Worm (Caenorhabditis elegans) whole organism, L4 larva: ENCODE data around the gene col-161.

Experiments used
- T20F7.1 ChIP-seq: fragments of 200-800 bp; sonication (Bioruptor generic); optimal IDR thresholded peaks from 2 replicates; lab custom pipeline; 2018; ENCODE audit warnings: mild to moderate bottlenecking, missing genetic modification characterization, missing compliant biosample characterization
- T26A8.4 ChIP-seq: fragments of 200-800 bp; sonication (Bioruptor generic); IDR thresholded peaks from 2 replicates; pipeline ENCODE4 v1.3.6; 2022; ENCODE audit warnings: missing genetic modification characterization, missing compliant biosample characterization
- ZK337.2 ChIP-seq: fragments of 200-800 bp; sonication (Bioruptor generic); IDR thresholded peaks from 2 replicates; pipeline ENCODE4 v1.3.6; 2022; ENCODE audit warnings: missing genetic modification reagents, missing genetic modification characterization, missing compliant biosample characterization
- ZK546.5 ChIP-seq, 2 experiments: sonication (generic microtip); optimal IDR thresholded peaks; 2 replicates each; lab custom pipeline; 2017; ENCODE audit warnings: missing biosample characterization in 2 of 2, missing genetic modification characterization in 2 of 2
- aha-1 ChIP-seq: fragments of 150-350 bp; peaks from one replicate; lab custom pipeline; 2014; ENCODE audit warnings: missing biosample characterization, missing genetic modification characterization
- attf-4 ChIP-seq: sonication (generic microtip); optimal IDR thresholded peaks from 3 replicates; lab custom pipeline; 2017; ENCODE audit warnings: missing biosample characterization, missing genetic modification characterization
- ces-1 ChIP-seq: fragments of 150-350 bp; sonication (generic microtip); optimal IDR thresholded peaks from 4 replicates; lab custom pipeline; 2014; ENCODE audit warnings: missing biosample characterization, missing genetic modification reagents, missing genetic modification characterization
- daf-12 ChIP-seq: fragments of 150-350 bp; optimal IDR thresholded peaks from 2 replicates; lab custom pipeline; 2014; ENCODE audit warnings: missing biosample characterization, missing genetic modification reagents, missing genetic modification characterization
- daf-16 ChIP-seq, 3 experiments: sonication (generic microtip); optimal IDR thresholded peaks; 2 replicates each; lab custom pipeline; 2016 to 2017; ENCODE audit warnings: missing genetic modification characterization in 3 of 3, missing genetic modification reagents in 3 of 3, mild to moderate bottlenecking in 2 of 3, missing compliant biosample characterization in 2 of 3, missing biosample characterization in 1 of 3, moderate library complexity in 1 of 3
- daf-19 ChIP-seq: fragments of 200-800 bp; sonication (Bioruptor generic); conservative IDR thresholded peaks from 2 replicates; pipeline ENCODE4 v1.3.6; 2022; ENCODE audit warnings: missing genetic modification characterization, missing compliant biosample characterization
- dmd-6 ChIP-seq: fragments of 200-800 bp; sonication (Bioruptor generic); IDR thresholded peaks from 2 replicates; pipeline ENCODE4 v1.3.6; 2022; ENCODE audit warnings: missing genetic modification reagents, missing genetic modification characterization, missing compliant biosample characterization
- hlh-11 ChIP-seq: fragments of 200-800 bp; sonication (Bioruptor generic); optimal IDR thresholded peaks from 2 replicates; lab custom pipeline; 2018; ENCODE audit warnings: mild to moderate bottlenecking, missing genetic modification characterization, missing compliant biosample characterization
- hlh-30 ChIP-seq: sonication (generic microtip); optimal IDR thresholded peaks from 2 replicates; lab custom pipeline; 2017; ENCODE audit warnings: antibody characterized with exemption, mild to moderate bottlenecking, missing genetic modification characterization, missing compliant biosample characterization; ENCODE audit not compliant: insufficient read depth
- lin-1 ChIP-seq: fragments of 200-800 bp; sonication (Bioruptor generic); IDR thresholded peaks from 2 replicates; pipeline ENCODE4 v1.3.6; 2022; ENCODE audit warnings: missing genetic modification reagents, missing genetic modification characterization, missing compliant biosample characterization
- lin-29 ChIP-seq: fragments of 200-800 bp; sonication (Bioruptor generic); IDR thresholded peaks from 2 replicates; pipeline ENCODE4 v1.3.6; 2022; ENCODE audit warnings: missing genetic modification reagents, missing genetic modification characterization, missing compliant biosample characterization
- lin-39 ChIP-seq: fragments of 150-350 bp; optimal IDR thresholded peaks from 2 replicates; lab custom pipeline; 2014; ENCODE audit warnings: missing biosample characterization, missing genetic modification reagents, missing genetic modification characterization
- lsy-2 ChIP-seq, 2 experiments: fragments of 150-350 bp in 1 of 2; sonication (generic microtip) in 1 of 2; optimal IDR thresholded peaks; 2 replicates each; lab custom pipeline; 2014 to 2017; ENCODE audit warnings: missing biosample characterization in 2 of 2, missing genetic modification characterization in 2 of 2
- mdl-1 ChIP-seq, 2 experiments: fragments of 150-350 bp in 1 of 2; sonication (generic microtip) in 1 of 2; optimal IDR thresholded peaks; 2 replicates each; lab custom pipeline; 2014 to 2017; ENCODE audit warnings: missing biosample characterization in 2 of 2, missing genetic modification characterization in 2 of 2
- mdt-29 ChIP-seq: fragments of 200-800 bp; sonication (Bioruptor generic); IDR thresholded peaks from 2 replicates; pipeline ENCODE4 v1.3.6; 2022; ENCODE audit warnings: missing genetic modification reagents, missing genetic modification characterization, missing compliant biosample characterization
- mep-1 ChIP-seq: fragments of 150-350 bp; sonication (generic microtip); optimal IDR thresholded peaks from 3 replicates; lab custom pipeline; 2014; ENCODE audit warnings: missing biosample characterization, missing genetic modification characterization
- mxl-3 ChIP-seq: fragments of 200-800 bp; sonication (Bioruptor generic); optimal IDR thresholded peaks from 2 replicates; lab custom pipeline; 2018; ENCODE audit warnings: mild to moderate bottlenecking, missing genetic modification characterization, missing compliant biosample characterization
- nhr-10 ChIP-seq: fragments of 150-350 bp; optimal IDR thresholded peaks from 2 replicates; lab custom pipeline; 2014; ENCODE audit warnings: missing biosample characterization, missing genetic modification characterization
- nhr-102 ChIP-seq: sonication (generic microtip); optimal IDR thresholded peaks from 2 replicates; lab custom pipeline; 2016; ENCODE audit warnings: mild to moderate bottlenecking, missing genetic modification characterization, moderate library complexity, missing compliant biosample characterization
- nhr-11 ChIP-seq: fragments of 150-350 bp; optimal IDR thresholded peaks from 2 replicates; lab custom pipeline; 2014; ENCODE audit warnings: missing biosample characterization, missing genetic modification characterization
- nhr-28 ChIP-seq: fragments of 150-350 bp; optimal IDR thresholded peaks from 2 replicates; lab custom pipeline; 2014; ENCODE audit warnings: missing biosample characterization, missing genetic modification characterization
- nhr-41 ChIP-seq: fragments of 200-800 bp; sonication (Bioruptor generic); IDR thresholded peaks from 2 replicates; pipeline ENCODE4 v1.3.6; 2022; ENCODE audit warnings: missing genetic modification reagents, missing genetic modification characterization, missing compliant biosample characterization
- php-3 ChIP-seq: fragments of 200-800 bp; sonication (Bioruptor generic); IDR thresholded peaks from 2 replicates; pipeline ENCODE4 v1.3.6; 2022; ENCODE audit warnings: missing genetic modification reagents, missing genetic modification characterization, missing compliant biosample characterization
- pqm-1 ChIP-seq: sonication (generic microtip); optimal IDR thresholded peaks from 2 replicates; lab custom pipeline; 2017; ENCODE audit warnings: missing biosample characterization, missing genetic modification characterization
- snpc-4 ChIP-seq: fragments of 150-350 bp; optimal IDR thresholded peaks from 2 replicates; lab custom pipeline; 2014; ENCODE audit warnings: missing biosample characterization, missing genetic modification characterization
- spr-1 ChIP-seq: sonication (generic microtip); optimal IDR thresholded peaks from 2 replicates; lab custom pipeline; 2016; ENCODE audit warnings: mild to moderate bottlenecking, missing genetic modification characterization, missing compliant biosample characterization
- spr-3 ChIP-seq: fragments of 200-800 bp; sonication (Bioruptor generic); optimal IDR thresholded peaks from 2 replicates; lab custom pipeline; 2018; ENCODE audit warnings: mild to moderate bottlenecking, missing genetic modification characterization, missing compliant biosample characterization
- unc-130 ChIP-seq: sonication (generic microtip); optimal IDR thresholded peaks from 2 replicates; lab custom pipeline; 2016; ENCODE audit warnings: missing genetic modification reagents, missing genetic modification characterization, missing compliant biosample characterization
- unc-62 ChIP-seq, 3 experiments: fragments of 150-350 bp in 1 of 3; sonication (generic microtip); optimal IDR thresholded peaks in 2 of 3; peaks in 1 of 3; 1 replicate in 1 of 3; 2 replicates in 2 of 3; lab custom pipeline; 2014 to 2017; ENCODE audit warnings: missing biosample characterization in 3 of 3, missing genetic modification characterization in 3 of 3, missing genetic modification reagents in 3 of 3, missing genotype in 1 of 3
- zag-1 ChIP-seq: fragments of 150-350 bp; optimal IDR thresholded peaks from 2 replicates; lab custom pipeline; 2014; ENCODE audit warnings: missing biosample characterization, missing genetic modification characterization
- zip-11 ChIP-seq: fragments of 200-800 bp; sonication (Bioruptor generic); IDR thresholded peaks from 2 replicates; pipeline ENCODE4 v1.3.6; 2022; ENCODE audit warnings: missing genetic modification characterization, missing compliant biosample characterization

col-161 gene

DNA sequence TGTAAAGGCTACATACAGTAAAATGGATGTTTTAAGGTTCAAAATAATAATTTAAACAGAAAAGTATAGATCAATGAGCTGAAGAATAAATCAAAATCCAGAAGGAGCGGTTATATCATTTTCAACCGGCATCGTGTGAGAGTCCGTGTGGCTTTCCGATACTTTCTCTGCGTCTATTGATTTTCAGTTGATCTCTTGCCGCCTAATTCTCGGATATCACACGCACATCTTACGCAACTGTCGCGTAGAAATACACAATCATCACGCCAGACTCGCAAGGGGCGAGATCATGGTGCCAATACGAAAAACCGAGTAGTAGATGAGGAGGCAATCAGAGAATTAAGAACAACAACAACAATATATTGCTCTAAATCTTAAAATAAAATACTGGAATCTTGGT is 28.9 kb downstream of the col-161 start:
- TF ChIP-seq snpc-4 (tag; lab: Kevin White, UChicago): no peak
- TF ChIP-seq lin-29 (GFP tag; lab: Robert Waterston, UW): no peak
- peak in 1 of 2 experiments; percentile 36 for TF ChIP-seq daf-16 (GFP tag; optimal IDR thresholded peaks at IDR 0.05; lab: Kevin White, UChicago)
- TF ChIP-seq daf-16 (tag; optimal IDR thresholded peaks at IDR 0.05; lab: Kevin White, UChicago): no peak

DNA sequence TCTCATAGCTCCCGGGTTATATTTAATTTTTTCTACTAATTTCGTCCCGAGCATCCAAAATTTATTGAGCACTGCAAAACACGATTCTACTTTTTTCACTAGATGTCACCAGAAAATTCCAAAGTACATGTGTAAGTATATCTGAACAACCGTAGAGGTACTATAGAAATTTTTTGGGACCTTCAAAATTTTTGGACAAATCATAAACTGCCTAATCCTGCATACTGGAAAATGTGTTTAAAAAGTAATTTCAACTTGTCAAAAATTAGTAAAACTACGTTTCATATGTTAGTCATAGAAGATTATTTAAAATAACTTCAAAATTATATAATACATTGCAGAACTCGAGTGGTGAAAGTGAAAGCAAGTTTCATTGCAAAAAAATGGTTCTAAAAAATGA is 31.3 kb downstream of the col-161 start:
- TF ChIP-seq ZK337.2 (GFP tag; lab: Robert Waterston, UW): no peak
- peak; percentile 91 for TF ChIP-seq aha-1 (tag; lab: Kevin White, UChicago)

DNA sequence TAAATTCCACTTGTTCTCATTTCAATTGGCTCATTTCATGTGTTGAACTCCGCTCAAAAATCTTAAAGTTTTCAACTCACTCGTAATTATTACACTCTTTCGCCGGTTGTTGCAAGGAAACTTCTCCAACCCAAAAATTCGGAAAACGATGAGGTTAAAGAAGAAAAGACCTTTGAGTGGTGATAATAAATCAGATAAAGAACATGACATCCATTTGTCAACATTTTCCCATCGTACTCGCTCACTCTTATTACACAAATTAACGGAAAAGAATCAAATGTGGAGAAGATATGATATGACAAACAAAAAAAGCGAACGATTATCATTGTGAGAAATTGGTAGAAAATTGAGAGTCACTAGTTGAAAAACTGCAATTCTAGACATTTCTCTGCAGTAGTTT is 32.5 kb downstream of the col-161 start:
- TF ChIP-seq nhr-28 (tag; lab: Kevin White, UChicago) (peak; percentile 33), T20F7.1 (GFP tag; lab: Kevin White, UChicago) (no peak), lin-39 (tag; lab: Kevin White, UChicago) (no peak), nhr-11 (tag; lab: Kevin White, UChicago) (peak; percentile 27), attf-4 (no peak), spr-1 (tag; lab: Kevin White, UChicago) (no peak), mdl-1 (tag; optimal IDR thresholded peaks at IDR 0.05; lab: Kevin White, UChicago) (no peak), unc-130 (no peak), nhr-41 (GFP tag; lab: Robert Waterston, UW) (no peak), mdt-29 (GFP tag; lab: Robert Waterston, UW) (no peak), T26A8.4 (GFP tag; lab: Robert Waterston, UW) (no peak), zag-1 (tag; lab: Kevin White, UChicago) (no peak), hlh-30 (no peak), mxl-3 (no peak), daf-19 (no peak)

DNA sequence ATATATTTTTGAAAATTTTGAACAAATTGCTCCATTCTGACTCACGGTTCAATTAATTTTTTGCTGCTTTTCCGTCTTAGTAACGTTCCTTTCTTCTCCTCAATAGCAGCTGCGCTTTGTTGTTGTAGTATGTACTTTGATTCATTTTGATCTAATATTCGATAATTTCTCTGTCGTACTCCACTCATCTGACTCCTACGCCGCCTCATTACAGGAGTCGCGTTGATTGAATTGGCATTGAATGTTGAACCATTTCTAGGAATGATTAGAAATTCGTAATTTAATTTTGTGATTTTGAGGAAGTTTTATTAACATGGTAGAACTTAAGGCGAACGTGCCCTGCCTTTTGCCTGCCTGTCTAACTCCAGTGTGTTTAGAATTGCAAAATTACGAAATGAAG is 34.9 kb downstream of the col-161 start:
- TF ChIP-seq nhr-102 (tag; lab: Kevin White, UChicago) (no peak), lin-1 (GFP tag; lab: Robert Waterston, UW) (no peak)

DNA sequence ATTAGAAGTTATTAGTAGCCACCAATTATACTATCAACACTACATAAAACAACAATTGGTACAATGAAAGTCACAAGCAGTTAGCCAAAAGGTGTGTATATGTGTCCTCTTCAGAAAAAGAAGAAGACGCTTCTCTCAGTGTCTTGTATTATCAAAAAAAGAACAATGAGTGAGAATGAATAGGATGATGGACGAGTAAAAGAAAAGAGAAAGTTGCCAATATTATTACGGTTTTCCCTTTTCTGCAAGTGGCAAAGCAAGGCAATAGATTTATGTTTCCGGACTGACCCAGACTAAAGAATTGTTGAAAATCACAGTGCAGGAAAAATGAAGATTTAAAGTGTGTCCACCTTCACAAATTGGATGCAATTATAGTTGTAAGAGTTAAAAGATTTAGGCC is 37.4 kb downstream of the col-161 start:
- TF ChIP-seq nhr-28 (tag; lab: Kevin White, UChicago): peak; percentile 31
- TF ChIP-seq unc-62 (GFP tag; optimal IDR thresholded peaks at IDR 0.05 in 1 of 2; lab: Kevin White, UChicago): no peak
- no peak for TF ChIP-seq unc-62 (tag; optimal IDR thresholded peaks at IDR 0.05; lab: Kevin White, UChicago)

DNA sequence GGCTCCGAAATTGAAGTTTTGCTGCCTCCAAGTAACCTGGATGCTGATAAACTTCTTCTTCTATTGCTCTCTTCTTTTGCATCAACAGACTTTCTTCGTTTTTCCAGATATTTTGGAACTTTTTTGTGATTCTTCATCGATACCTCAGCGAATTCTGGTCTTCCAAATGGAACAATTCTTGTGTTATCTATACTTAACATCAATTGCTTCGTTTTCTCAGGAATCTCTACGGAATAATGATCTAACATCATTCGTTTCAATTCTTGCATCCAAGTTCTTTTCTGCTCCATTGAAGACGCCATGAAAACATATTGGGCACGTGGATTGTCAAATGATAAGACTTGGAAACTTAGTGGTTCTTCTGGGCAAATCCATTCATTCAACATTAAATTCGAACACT is 41.9 kb downstream of the col-161 start, which contains the start of gene F32F2.4:
Gene F32F2.4 (plus strand): TSS at position 301 of the 400 bp plus-strand sequence.
- no peak for TF ChIP-seq ces-1
- no peak for TF ChIP-seq mep-1
- TF ChIP-seq daf-19: no peak
- TF ChIP-seq nhr-10 (tag; lab: Kevin White, UChicago): no peak
- no peak for TF ChIP-seq unc-62 (GFP tag; optimal IDR thresholded peaks at IDR 0.05 in 1 of 2; lab: Kevin White, UChicago)
- no peak for TF ChIP-seq unc-62 (tag; optimal IDR thresholded peaks at IDR 0.05; lab: Kevin White, UChicago)
- no peak for TF ChIP-seq zip-11 (GFP tag; lab: Robert Waterston, UW)
- TF ChIP-seq spr-3 (GFP tag; lab: Kevin White, UChicago): no peak
- no peak for TF ChIP-seq mxl-3

DNA sequence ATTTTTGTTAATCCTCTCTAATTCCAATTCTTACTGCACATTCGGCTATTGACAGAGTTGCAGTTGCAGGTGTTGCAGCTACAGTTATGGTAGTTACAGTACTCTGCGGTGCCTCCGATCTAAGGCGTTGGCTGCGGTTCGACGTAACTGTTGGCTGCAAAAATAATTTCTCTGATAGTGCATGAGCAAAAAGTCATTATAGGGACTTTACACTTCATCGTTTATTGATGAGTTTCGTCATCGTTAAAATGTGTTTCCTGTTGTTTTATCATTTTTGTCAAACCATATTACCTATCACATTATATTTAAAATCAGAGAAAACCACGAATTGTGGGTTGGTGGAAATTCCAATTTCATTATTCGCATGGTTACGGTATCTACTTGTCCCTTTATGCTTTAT is 43.2 kb downstream of the col-161 start:
- TF ChIP-seq ZK546.5 (tag; optimal IDR thresholded peaks at IDR 0.05; lab: Kevin White, UChicago): no peak
- no peak for TF ChIP-seq daf-12 (tag; lab: Kevin White, UChicago)
- peak; percentile 77 for TF ChIP-seq php-3 (GFP tag; lab: Robert Waterston, UW)
- TF ChIP-seq nhr-28 (tag; lab: Kevin White, UChicago): peak; percentile 50
- no peak for TF ChIP-seq aha-1 (tag; lab: Kevin White, UChicago)
- peak; percentile 16 for TF ChIP-seq hlh-11 (tag; lab: Kevin White, UChicago)
- TF ChIP-seq dmd-6 (GFP tag; lab: Robert Waterston, UW): peak; percentile 64
- TF ChIP-seq lsy-2 (tag; optimal IDR thresholded peaks at IDR 0.05; lab: Kevin White, UChicago): peak in 1 of 2 experiments; percentile 20
- TF ChIP-seq daf-16 (GFP tag; optimal IDR thresholded peaks at IDR 0.05; lab: Kevin White, UChicago): no peak
- peak; percentile 54 for TF ChIP-seq daf-16 (tag; optimal IDR thresholded peaks at IDR 0.05; lab: Kevin White, UChicago)
- peak; percentile 48 for TF ChIP-seq pqm-1 (tag; lab: Kevin White, UChicago)
- TF ChIP-seq, all 104 proteins: peak for 7
